Worm (Caenorhabditis elegans): ENCODE data around the gene sut-1.

- TF ChIP-seq elt-3 (tag; optimal IDR thresholded peaks at IDR 0.05) (no peak), unc-62 (GFP tag; optimal IDR thresholded peaks at IDR 0.05) (no peak), ztf-11 (tag; optimal IDR thresholded peaks at IDR 0.05) (no peak), pha-4 (tag; optimal IDR thresholded peaks at IDR 0.05) (no peak), nhr-28 (tag; optimal IDR thresholded peaks at IDR 0.05) (no peak), blmp-1 (tag; optimal IDR thresholded peaks at IDR 0.05) (no peak), lsy-2 (tag; optimal IDR thresholded peaks at IDR 0.05) (no peak)
These were observed 31.4 kb downstream of the sut-1 start, which contains the start of gene snf-3 for ce11 chrII:1091706-1092105.
